Fruit fly (Drosophila melanogaster): ENCODE data around the gene CG3061.

Gene CG3061

DNA sequence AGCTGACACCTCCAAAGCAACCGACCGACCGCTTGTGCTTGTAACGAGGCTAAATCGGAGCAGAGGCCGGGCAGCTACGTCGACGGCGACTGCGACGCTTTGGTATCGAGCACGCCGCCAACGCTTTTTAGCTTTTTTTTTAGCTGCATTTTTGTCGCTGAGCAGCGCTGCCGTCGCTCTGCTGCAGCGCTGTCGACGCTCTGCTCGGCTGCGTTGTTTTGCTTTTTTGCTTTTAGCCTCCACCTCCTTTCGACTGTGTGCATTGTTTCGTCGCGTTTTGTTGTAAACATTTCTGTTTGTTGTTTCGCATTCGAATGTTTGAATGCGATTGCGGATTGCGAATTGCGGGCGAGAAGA, 13.8 kb upstream of the CG3061 start (continued):
- TF ChIP-seq nom (GFP tag; optimal IDR thresholded peaks at IDR 0.05) (peak; percentile 63), ewg (GFP tag; optimal IDR thresholded peaks at IDR 0.05) (no peak), CG2678 (tag; optimal IDR thresholded peaks at IDR 0.05) (no peak), CG3838 (GFP tag; optimal IDR thresholded peaks at IDR 0.05) (peak; percentile 27), CG7372 (GFP tag; IDR thresholded peaks at IDR 0.05) (no peak), bbx (GFP tag; IDR thresholded peaks at IDR 0.05; ENCODE audit: partially characterized antibody) (no peak), CG4707 (GFP tag; optimal IDR thresholded peaks at IDR 0.05) (no peak), CG6791 (GFP tag; IDR thresholded peaks at IDR 0.05; ENCODE audit: partially characterized antibody) (no peak), GATAe (GFP tag; conservative IDR thresholded peaks at IDR 0.05) (no peak), CG32772 (GFP tag; IDR thresholded peaks at IDR 0.05) (no peak), Meics (GFP tag; optimal IDR thresholded peaks at IDR 0.05) (no peak), klu (GFP tag; IDR thresholded peaks at IDR 0.05) (no peak), CG6813 (GFP tag; optimal IDR thresholded peaks at IDR 0.05) (peak; percentile 12), tna (GFP tag; IDR thresholded peaks at IDR 0.05; ENCODE audit: partially characterized antibody) (no peak), CG3163 (GFP tag; optimal IDR thresholded peaks at IDR 0.05) (no peak), nau (GFP tag; optimal IDR thresholded peaks at IDR 0.05) (no peak), chm (GFP tag; IDR thresholded peaks at IDR 0.05) (no peak), CG6654 (GFP tag; optimal IDR thresholded peaks at IDR 0.05) (no peak), sd (tag; optimal IDR thresholded peaks at IDR 0.05) (peak; percentile 37), Xbp1 (GFP tag; optimal IDR thresholded peaks at IDR 0.05) (no peak), CG1024 (GFP tag; IDR thresholded peaks at IDR 0.05) (no peak), sr (GFP tag; IDR thresholded peaks at IDR 0.05) (peak; percentile 84; the same call in 2 of the 3 replicates), nmo (GFP tag; optimal IDR thresholded peaks at IDR 0.05) (no peak), CG8944 (GFP tag; optimal IDR thresholded peaks at IDR 0.05) (no peak), eyg (GFP tag; optimal IDR thresholded peaks at IDR 0.05) (no peak), CG3995 (GFP tag; optimal IDR thresholded peaks at IDR 0.05) (no peak)

- TF ChIP-seq lab (GFP tag; optimal IDR thresholded peaks at IDR 0.05) (peak; percentile 66), kay (GFP tag; optimal IDR thresholded peaks at IDR 0.05) (no peak), pros (GFP tag; optimal IDR thresholded peaks at IDR 0.05) (peak; percentile 16), CG18476 (GFP tag; optimal IDR thresholded peaks at IDR 0.05) (no peak), CG15601 (tag; optimal IDR thresholded peaks at IDR 0.05) (no peak), CG15696 (tag; optimal IDR thresholded peaks at IDR 0.05) (no peak), CG6175 (GFP tag; IDR thresholded peaks at IDR 0.05) (peak; percentile 85), Pdp1 (GFP tag; optimal IDR thresholded peaks at IDR 0.05) (peak in 1 of 2 experiments; percentile 68), CG18599 (GFP tag; optimal IDR thresholded peaks at IDR 0.05) (peak; percentile 26), pnt (GFP tag; optimal IDR thresholded peaks at IDR 0.05) (no peak), HmgD (GFP tag; optimal IDR thresholded peaks at IDR 0.05) (no peak), E2f2 (GFP tag; IDR thresholded peaks at IDR 0.05) (peak; percentile 20; the same call in 1 of the 2 replicates), Trl (optimal IDR thresholded peaks at IDR 0.05) (peak in 1 of 2 experiments; percentile 34), Trl (GFP tag; optimal IDR thresholded peaks at IDR 0.05) (no peak), CG17912 (GFP tag; optimal IDR thresholded peaks at IDR 0.05) (peak; percentile 39), ase (GFP tag; IDR thresholded peaks at IDR 0.05) (no peak), chinmo (GFP tag; IDR thresholded peaks at IDR 0.05; ENCODE audit: partially characterized antibody) (peak; percentile 87; the same call in 3 of the 4 replicates), CG31365 (tag; optimal IDR thresholded peaks at IDR 0.05) (no peak), cg (GFP tag; optimal IDR thresholded peaks at IDR 0.05) (peak; percentile 85), grn (GFP tag; optimal IDR thresholded peaks at IDR 0.05) (peak; percentile 87), CG12769 (tag; optimal IDR thresholded peaks at IDR 0.05) (peak; percentile 69), al (GFP tag; IDR thresholded peaks at IDR 0.05) (no peak), gcm (GFP tag; optimal IDR thresholded peaks at IDR 0.05) (peak; percentile 33), onecut (GFP tag; IDR thresholded peaks at IDR 0.05) (0 out of 2 replicates have a peak, but pooled peaks have one; percentile 8), Nf-YC (tag; optimal IDR thresholded peaks at IDR 0.05) (peak; percentile 20)
These were observed 12.6 kb upstream of the CG3061 start for dm6 chr3R:14019407-14020050.
